Worm (Caenorhabditis elegans) whole organism, L3 larva: ENCODE measurements around the gene F38A5.8.

ENCODE experiments used
- R02D3.7 ChIP-seq: fragments of 150-350 bp; optimal IDR thresholded peaks from 2 replicates; lab custom pipeline; 2014; ENCODE audit warnings: missing biosample characterization, missing genetic modification characterization
- ZK546.5 ChIP-seq: sonication (generic microtip); optimal IDR thresholded peaks from 2 replicates; lab custom pipeline; 2017; ENCODE audit warnings: missing biosample characterization, missing genetic modification characterization
- aly-2 ChIP-seq: fragments of 150-350 bp; optimal IDR thresholded peaks from 2 replicates; lab custom pipeline; 2014; ENCODE audit warnings: missing biosample characterization, missing genetic modification characterization
- ama-1 ChIP-seq: fragments of 150-350 bp; optimal IDR thresholded peaks from 2 replicates; lab custom pipeline; 2018
- ceh-16 ChIP-seq: sonication (generic microtip); optimal IDR thresholded peaks from 2 replicates; lab custom pipeline; 2017; ENCODE audit warnings: missing biosample characterization, missing genetic modification characterization
- ceh-28 ChIP-seq: fragments of 150-350 bp; optimal IDR thresholded peaks from 2 replicates; lab custom pipeline; 2014; ENCODE audit warnings: missing biosample characterization, missing genetic modification reagents, missing genetic modification characterization
- ceh-82 ChIP-seq: fragments of 150-350 bp; optimal IDR thresholded peaks from 2 replicates; lab custom pipeline; 2014; ENCODE audit warnings: missing biosample characterization, missing genetic modification characterization
- ceh-9 ChIP-seq: sonication (generic microtip); optimal IDR thresholded peaks from 2 replicates; lab custom pipeline; 2018; ENCODE audit warnings: missing biosample characterization, missing genetic modification characterization
- daf-12 ChIP-seq: fragments of 150-350 bp; optimal IDR thresholded peaks from 2 replicates; lab custom pipeline; 2014; ENCODE audit warnings: missing biosample characterization, missing genetic modification reagents, missing genetic modification characterization
- egl-27 ChIP-seq: sonication (generic microtip); optimal IDR thresholded peaks from 4 replicates; lab custom pipeline; 2017; ENCODE audit warnings: missing biosample characterization, missing genetic modification reagents, missing genetic modification characterization
- egl-5 ChIP-seq: fragments of 150-350 bp; optimal IDR thresholded peaks from 2 replicates; lab custom pipeline; 2017; ENCODE audit warnings: missing biosample characterization, missing genetic modification reagents, missing genetic modification characterization, inconsistent platforms
- elt-1 ChIP-seq: fragments of 150-350 bp; optimal IDR thresholded peaks from 2 replicates; lab custom pipeline; 2014; ENCODE audit warnings: missing biosample characterization, missing genetic modification characterization
- elt-2 ChIP-seq: sonication (generic microtip); optimal IDR thresholded peaks from 2 replicates; lab custom pipeline; 2016; ENCODE audit warnings: missing genetic modification reagents, mild to moderate bottlenecking, missing genetic modification characterization, missing compliant biosample characterization
- elt-3 ChIP-seq, 3 experiments: fragments of 150-350 bp in 1 of 3; sonication (generic microtip) in 2 of 3; optimal IDR thresholded peaks; 2 replicates in 2 of 3; 4 replicates in 1 of 3; lab custom pipeline; 2014 to 2017; ENCODE audit warnings: missing biosample characterization in 3 of 3, missing genetic modification characterization in 3 of 3
- eor-1 ChIP-seq, 2 experiments: fragments of 150-350 bp; optimal IDR thresholded peaks; 2 replicates each; lab custom pipeline; 2014 to 2018; ENCODE audit warnings: missing biosample characterization in 2 of 2, missing genetic modification characterization in 2 of 2
- fkh-10 ChIP-seq: sonication (generic microtip); optimal IDR thresholded peaks from 2 replicates; lab custom pipeline; 2017; ENCODE audit warnings: missing biosample characterization, missing genetic modification reagents, missing genetic modification characterization
- fkh-2 ChIP-seq: fragments of 150-350 bp; optimal IDR thresholded peaks from 2 replicates; lab custom pipeline; 2014; ENCODE audit warnings: missing biosample characterization, missing genetic modification reagents, missing genetic modification characterization
- fos-1 ChIP-seq: fragments of 150-350 bp; optimal IDR thresholded peaks from 2 replicates; lab custom pipeline; 2014; ENCODE audit warnings: missing biosample characterization, missing genetic modification characterization
- jun-1 ChIP-seq: fragments of 150-350 bp; optimal IDR thresholded peaks from 2 replicates; lab custom pipeline; 2014; ENCODE audit warnings: missing biosample characterization, missing genetic modification reagents, missing genetic modification characterization
- lin-15B ChIP-seq: fragments of 150-350 bp; optimal IDR thresholded peaks from 2 replicates; lab custom pipeline; 2014; ENCODE audit warnings: missing biosample characterization, missing genetic modification characterization
- lin-39 ChIP-seq: fragments of 150-350 bp; optimal IDR thresholded peaks from 2 replicates; lab custom pipeline; 2018; ENCODE audit warnings: missing biosample characterization, missing genetic modification reagents, missing genetic modification characterization
- lsy-12 ChIP-seq: sonication (generic microtip); optimal IDR thresholded peaks from 2 replicates; lab custom pipeline; 2016; ENCODE audit warnings: mild to moderate bottlenecking, missing genetic modification characterization, missing compliant biosample characterization
- mdl-1 ChIP-seq: fragments of 150-350 bp; optimal IDR thresholded peaks from 2 replicates; lab custom pipeline; 2014; ENCODE audit warnings: missing biosample characterization, missing genetic modification characterization
- mml-1 ChIP-seq: fragments of 150-350 bp; sonication (generic microtip); optimal IDR thresholded peaks from 3 replicates; lab custom pipeline; 2014; ENCODE audit warnings: missing biosample characterization, missing genetic modification characterization
- nfya-1 ChIP-seq: sonication (generic microtip); optimal IDR thresholded peaks from 2 replicates; lab custom pipeline; 2017; ENCODE audit warnings: missing genetic modification characterization, mild to moderate bottlenecking, missing compliant biosample characterization, antibody characterized with exemption, moderate library complexity; ENCODE audit not compliant: insufficient read depth
- nhr-11 ChIP-seq: fragments of 150-350 bp; optimal IDR thresholded peaks from 2 replicates; lab custom pipeline; 2014; ENCODE audit warnings: missing biosample characterization, missing genetic modification characterization
- nhr-12 ChIP-seq: fragments of 150-350 bp; optimal IDR thresholded peaks from 2 replicates; lab custom pipeline; 2014; ENCODE audit warnings: missing biosample characterization, missing genetic modification characterization
- nhr-23 ChIP-seq: fragments of 150-350 bp; optimal IDR thresholded peaks from 2 replicates; lab custom pipeline; 2014; ENCODE audit warnings: missing biosample characterization, missing genetic modification reagents, missing genetic modification characterization
- nhr-237 ChIP-seq: fragments of 150-350 bp; optimal IDR thresholded peaks from 2 replicates; lab custom pipeline; 2014; ENCODE audit warnings: missing biosample characterization, missing genetic modification characterization
- nhr-25 ChIP-seq: sonication (generic microtip); optimal IDR thresholded peaks from 2 replicates; lab custom pipeline; 2017; ENCODE audit warnings: missing biosample characterization, missing genetic modification characterization
- nhr-28 ChIP-seq: fragments of 150-350 bp; optimal IDR thresholded peaks from 2 replicates; lab custom pipeline; 2014; ENCODE audit warnings: missing biosample characterization, missing genetic modification characterization
- nhr-76 ChIP-seq: fragments of 150-350 bp; sonication (generic microtip); optimal IDR thresholded peaks from 5 replicates; lab custom pipeline; 2014; ENCODE audit warnings: missing biosample characterization, missing genetic modification characterization
- pqm-1 ChIP-seq: fragments of 150-350 bp; optimal IDR thresholded peaks from 2 replicates; lab custom pipeline; 2017; ENCODE audit warnings: missing biosample characterization, missing genetic modification characterization, inconsistent platforms
- sea-2 ChIP-seq: fragments of 150-350 bp; sonication (generic microtip); optimal IDR thresholded peaks from 4 replicates; lab custom pipeline; 2014; ENCODE audit warnings: missing biosample characterization, missing genetic modification reagents, missing genetic modification characterization
- snpc-4 ChIP-seq: fragments of 150-350 bp; optimal IDR thresholded peaks from 2 replicates; lab custom pipeline; 2014; ENCODE audit warnings: missing biosample characterization, missing genetic modification characterization
- unc-62 ChIP-seq: fragments of 150-350 bp; sonication (generic microtip); optimal IDR thresholded peaks from 4 replicates; lab custom pipeline; 2014; ENCODE audit warnings: missing biosample characterization, missing genetic modification reagents, missing genetic modification characterization
- zag-1 ChIP-seq: fragments of 150-350 bp; optimal IDR thresholded peaks from 2 replicates; lab custom pipeline; 2014; ENCODE audit warnings: missing biosample characterization, missing genetic modification characterization
- ztf-4 ChIP-seq: fragments of 150-350 bp; optimal IDR thresholded peaks from 2 replicates; lab custom pipeline; 2014; ENCODE audit warnings: missing biosample characterization, missing genetic modification characterization

The F38A5.8 gene

DNA sequence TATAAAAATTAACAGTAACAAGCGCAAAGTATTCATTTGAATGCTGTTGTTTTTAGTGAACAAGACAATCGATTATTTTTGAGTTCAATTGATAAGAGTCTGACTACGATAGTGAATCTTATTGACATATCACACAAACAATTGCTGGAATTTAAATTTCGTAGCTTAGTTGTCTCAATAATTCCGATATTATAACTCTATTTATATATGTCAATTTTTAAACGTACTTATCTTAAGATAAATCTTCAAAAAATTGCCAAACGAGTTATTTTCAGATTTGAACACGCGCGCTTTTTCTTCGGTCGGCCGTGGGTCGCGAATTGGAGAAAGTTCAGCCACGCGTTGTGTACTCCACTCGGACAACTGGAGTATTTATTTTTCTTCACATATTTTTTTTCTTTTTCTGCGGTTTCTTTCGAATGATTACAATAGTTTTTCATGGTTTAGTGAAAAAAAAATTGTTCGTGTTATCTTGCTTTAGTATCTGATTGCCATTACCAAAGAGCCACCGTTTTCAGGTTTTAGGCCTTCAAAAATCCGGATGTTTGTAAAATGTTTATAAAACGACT lies 32.2 kb downstream of the F38A5.8 start, which contains the start of the genes cest-5.1 and C01B10.9 (continued):
- TF ChIP-seq pqm-1, result peak; percentile 18
- peak; percentile 80 for TF ChIP-seq nfya-1 (tag; lab: Kevin White, UChicago)
- TF ChIP-seq snpc-4 (tag; lab: Kevin White, UChicago), result peak; percentile 31
- TF ChIP-seq ZK546.5 (tag; lab: Kevin White, UChicago), result no peak
- TF ChIP-seq ama-1 (lab: Kevin White, UChicago), result no peak
- TF ChIP-seq egl-27, result no peak
- TF ChIP-seq elt-1 (tag; lab: Kevin White, UChicago), result no peak
- no peak for TF ChIP-seq nhr-11 (tag; lab: Kevin White, UChicago)
- TF ChIP-seq sea-2 (GFP tag; lab: Kevin White, UChicago), result no peak
- peak; percentile 37 for TF ChIP-seq ceh-28
- TF ChIP-seq mdl-1 (tag; lab: Kevin White, UChicago), result no peak
- no peak for TF ChIP-seq eor-1 (tag; optimal IDR thresholded peaks at IDR 0.05; lab: Kevin White, UChicago)
- no peak for TF ChIP-seq egl-5 (tag; lab: Kevin White, UChicago)
- no peak for TF ChIP-seq elt-3 (tag; optimal IDR thresholded peaks at IDR 0.05; lab: Kevin White, UChicago)
- no peak for TF ChIP-seq nhr-237 (tag; lab: Kevin White, UChicago)
- no peak for TF ChIP-seq jun-1 (tag; lab: Kevin White, UChicago)
- TF ChIP-seq daf-12 (tag; lab: Kevin White, UChicago), result no peak
- no peak for TF ChIP-seq ceh-82 (tag; lab: Kevin White, UChicago)
- no peak for TF ChIP-seq ztf-4 (tag; lab: Kevin White, UChicago)

DNA sequence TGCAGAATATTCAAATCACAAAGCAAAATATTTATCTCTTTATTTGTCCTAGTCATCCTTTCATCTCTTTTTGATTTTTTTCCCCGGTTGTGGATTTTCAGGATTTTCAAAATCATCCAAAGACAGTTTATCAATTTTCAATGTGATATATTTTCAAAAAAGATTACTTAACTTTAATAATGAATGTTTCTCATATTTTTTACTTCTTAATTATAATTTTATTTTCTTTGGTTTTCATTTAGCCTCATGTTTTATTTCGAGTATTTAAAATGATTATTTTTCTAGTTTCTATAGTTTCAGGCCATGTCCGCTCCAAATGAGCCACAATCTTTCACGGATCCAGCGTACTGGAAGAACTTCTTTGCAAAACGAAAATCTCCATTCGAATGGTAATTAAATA lies 35.2 kb downstream of the F38A5.8 start, which contains the start of gene metl-13:
Gene metl-13 (plus strand): TSS at position 301 of the 400 bp plus-strand sequence.
- TF ChIP-seq nhr-237 (tag; lab: Kevin White, UChicago) (no peak), elt-1 (tag; lab: Kevin White, UChicago) (no peak), nhr-28 (tag; lab: Kevin White, UChicago) (no peak), fos-1 (tag; lab: Kevin White, UChicago) (no peak), snpc-4 (tag; lab: Kevin White, UChicago) (no peak), unc-62 (GFP tag; lab: Kevin White, UChicago) (no peak), nhr-23 (no peak), lsy-12 (tag; lab: Kevin White, UChicago) (no peak)
- TF ChIP-seq, all 47 proteins: peak for 0

DNA sequence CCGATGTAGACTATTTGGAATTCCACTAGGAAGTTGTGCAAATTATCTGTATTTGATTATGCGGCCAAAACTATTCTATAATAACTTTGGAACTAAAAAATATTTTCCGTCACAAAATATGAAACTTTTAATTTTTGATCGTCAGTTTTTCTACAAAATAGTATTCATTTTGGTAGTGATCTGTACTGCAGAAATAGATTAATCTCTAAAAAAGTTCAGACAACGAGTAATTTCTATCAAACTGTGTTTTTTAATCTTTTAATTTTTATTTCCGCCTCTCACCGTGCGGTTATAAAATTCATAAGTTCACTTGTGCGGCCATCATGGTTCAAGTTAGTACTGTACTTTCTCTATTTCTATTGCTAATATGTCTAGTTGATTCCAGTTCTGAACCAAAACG lies 38.7 kb downstream of the F38A5.8 start, which contains the start of gene C01B10.7:
Gene C01B10.7 (plus strand): TSS at position 301 of the 400 bp plus-strand sequence.
- TF ChIP-seq mml-1 (no peak), ceh-16 (no peak), nhr-28 (tag; lab: Kevin White, UChicago) (no peak), lsy-12 (tag; lab: Kevin White, UChicago) (no peak), ceh-82 (tag; lab: Kevin White, UChicago) (no peak), mdl-1 (tag; lab: Kevin White, UChicago) (no peak), eor-1 (tag; optimal IDR thresholded peaks at IDR 0.05; lab: Kevin White, UChicago) (no peak), egl-27 (no peak), lin-39 (tag; lab: Kevin White, UChicago) (no peak), ceh-9 (tag; lab: Kevin White, UChicago) (no peak), nhr-23 (no peak), daf-12 (tag; lab: Kevin White, UChicago) (no peak), fkh-10 (GFP tag; lab: Kevin White, UChicago) (no peak), ama-1 (lab: Kevin White, UChicago) (no peak), elt-1 (tag; lab: Kevin White, UChicago) (no peak), ZK546.5 (tag; lab: Kevin White, UChicago) (no peak)

DNA sequence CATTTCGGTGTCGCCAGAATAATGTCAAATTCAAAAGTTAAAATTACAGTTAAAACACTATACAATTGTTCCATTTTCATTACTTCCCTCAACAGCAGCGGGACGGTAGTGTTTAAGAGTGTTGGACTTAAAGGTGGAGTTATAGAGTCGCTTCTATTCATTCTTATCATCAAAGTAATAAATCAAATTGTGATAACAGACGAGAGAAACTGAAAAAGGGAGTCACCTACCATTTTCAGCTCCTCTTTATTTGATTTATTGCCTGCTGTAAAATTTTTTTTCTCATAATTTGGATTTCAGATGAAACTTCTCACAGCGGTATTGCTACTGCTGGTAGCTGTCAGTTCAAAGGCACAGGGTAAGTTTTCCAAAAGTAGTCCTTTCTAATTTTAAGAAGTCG lies 40.3 kb downstream of the F38A5.8 start, which contains the start of gene C01B10.6:
Gene C01B10.6 (plus strand): TSS at position 301 of the 400 bp plus-strand sequence.
- no peak for TF ChIP-seq elt-1 (tag; lab: Kevin White, UChicago)
- TF ChIP-seq elt-2 (tag; lab: Kevin White, UChicago), result peak; percentile 38

DNA sequence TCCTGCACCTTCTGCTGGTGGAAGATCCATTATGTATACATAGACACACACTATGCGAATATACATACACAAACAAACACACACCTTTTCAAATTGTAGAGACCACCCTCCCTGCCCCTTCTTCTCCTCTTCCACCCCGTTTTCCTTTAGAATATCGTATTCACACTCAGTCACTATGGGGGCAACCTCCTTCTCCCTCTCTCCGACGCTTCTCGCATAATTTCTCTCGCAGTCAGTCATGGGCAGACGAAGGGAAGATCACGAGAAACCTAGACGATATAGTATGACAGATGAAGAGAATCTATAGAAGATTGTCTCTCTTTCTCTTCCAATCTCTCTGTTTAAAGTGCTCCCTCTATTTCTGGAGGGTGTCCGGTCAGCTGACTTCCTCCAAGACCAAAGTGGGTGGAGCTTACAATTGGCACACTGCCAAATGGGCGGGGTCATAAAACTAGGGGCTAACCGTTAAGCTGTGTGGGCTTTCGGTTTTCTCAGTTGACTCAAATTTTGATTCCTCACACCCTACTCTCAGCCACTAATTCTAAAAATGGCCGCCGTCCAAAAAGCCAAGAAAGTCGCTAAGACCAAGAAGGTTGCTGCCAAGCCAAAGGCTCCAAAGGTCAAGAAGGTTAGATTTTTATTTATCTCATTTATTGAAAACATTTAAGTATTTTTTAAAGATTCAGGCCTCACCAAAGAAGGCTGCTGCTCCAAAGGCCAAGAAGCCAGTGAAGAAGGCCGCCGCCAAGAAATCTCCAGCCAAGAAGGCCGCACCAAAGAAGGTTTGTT lies 46.5 kb downstream of the F38A5.8 start, which contains the start of gene hil-7:
Gene hil-7 (plus strand): TSS at position 446 of the 789 bp plus-strand sequence.
- TF ChIP-seq nfya-1 (tag; lab: Kevin White, UChicago), result peak; percentile 41
- TF ChIP-seq nhr-12 (tag; lab: Kevin White, UChicago), result no peak
- TF ChIP-seq ceh-16, result no peak
- TF ChIP-seq jun-1 (tag; lab: Kevin White, UChicago), result peak; percentile 1
- peak; percentile 35 for TF ChIP-seq nhr-23
- no peak for TF ChIP-seq nhr-11 (tag; lab: Kevin White, UChicago)
- TF ChIP-seq lsy-12 (tag; lab: Kevin White, UChicago), result no peak
- TF ChIP-seq ama-1 (lab: Kevin White, UChicago), result no peak
- TF ChIP-seq fkh-2, result no peak
- no peak for TF ChIP-seq elt-1 (tag; lab: Kevin White, UChicago)
- no peak for TF ChIP-seq nhr-76
- no peak for TF ChIP-seq mdl-1 (tag; lab: Kevin White, UChicago)
- TF ChIP-seq sea-2 (GFP tag; lab: Kevin White, UChicago), result peak; percentile 24
- peak; percentile 3 for TF ChIP-seq lin-15B (tag; lab: Kevin White, UChicago)
- TF ChIP-seq R02D3.7, result no peak
- TF ChIP-seq aly-2 (tag; lab: Kevin White, UChicago), result no peak
- TF ChIP-seq zag-1 (tag; lab: Kevin White, UChicago), result no peak
- no peak for TF ChIP-seq lin-39 (tag; lab: Kevin White, UChicago)
- no peak for TF ChIP-seq snpc-4 (tag; lab: Kevin White, UChicago)
- TF ChIP-seq elt-2 (tag; lab: Kevin White, UChicago), result peak; percentile 30
- no peak for TF ChIP-seq daf-12 (tag; lab: Kevin White, UChicago)
- no peak for TF ChIP-seq ZK546.5 (tag; lab: Kevin White, UChicago)
- TF ChIP-seq pqm-1, result no peak
- TF ChIP-seq nhr-25 (tag; lab: Kevin White, UChicago), result peak; percentile 27
